1 worm cellular context compared by ENCODE assay signal in genomic region chrIII:11694506-11694947, ce11.
TF ChIP-seq lines count a peak whose summit lies in the region.

No protein-coding gene starts in this region.

TF ChIP-seq in whole organism, L4 larva, 104 proteins besides CTCF, POLR2A, EP300 and RAD21 (continued from another document):
- TF ChIP-seq lir-3 (tag; optimal IDR thresholded peaks at IDR 0.05; lab: Kevin White, UChicago) (no peak), pha-4 (GFP tag; IDR thresholded peaks at IDR 0.05; lab: Robert Waterston, UW) (peak; percentile 26; the same call in 1 of the 2 replicates), pha-4 (tag; optimal IDR thresholded peaks at IDR 0.05; lab: Kevin White, UChicago) (no peak), ceh-44 (GFP tag; IDR thresholded peaks at IDR 0.05; lab: Robert Waterston, UW) (no peak), lin-38 (GFP tag; IDR thresholded peaks at IDR 0.05; lab: Robert Waterston, UW) (no peak; the same call in none of the 2 replicates), spr-3 (GFP tag; optimal IDR thresholded peaks at IDR 0.05; lab: Kevin White, UChicago) (peak; percentile 21), gei-8 (GFP tag; optimal IDR thresholded peaks at IDR 0.05; lab: Kevin White, UChicago) (peak; percentile 64), Y75B8A.6 (GFP tag; IDR thresholded peaks at IDR 0.05; lab: Robert Waterston, UW) (peak; percentile 9; the same call in 1 of the 2 replicates), F26F4.8 (GFP tag; conservative IDR thresholded peaks at IDR 0.05; lab: Robert Waterston, UW) (0 out of 2 replicates have a peak, but pooled peaks have one; percentile 34), unc-62 (GFP tag; optimal IDR thresholded peaks at IDR 0.05 in 1 of 2; lab: Kevin White, UChicago) (peak in 1 of 2 experiments; percentile 24), unc-62 (tag; optimal IDR thresholded peaks at IDR 0.05; lab: Kevin White, UChicago) (no peak), saeg-2 (GFP tag; IDR thresholded peaks at IDR 0.05; lab: Robert Waterston, UW) (no peak), skn-1 (tag; optimal IDR thresholded peaks at IDR 0.05; lab: Kevin White, UChicago) (no peak), dmd-9 (GFP tag; IDR thresholded peaks at IDR 0.05; lab: Robert Waterston, UW) (0 out of 2 replicates have a peak, but pooled peaks have one; percentile 40), rbr-2 (tag; optimal IDR thresholded peaks at IDR 0.05; lab: Kevin White, UChicago) (no peak), egl-43 (GFP tag; IDR thresholded peaks at IDR 0.05; lab: Robert Waterston, UW) (0 out of 2 replicates have a peak, but pooled peaks have one; percentile 31), madf-5 (GFP tag; IDR thresholded peaks at IDR 0.05; lab: Robert Waterston, UW) (peak in 1 of 2 experiments; percentile 70; a peak in 1 of 4 replicates), aha-1 (tag; lab: Kevin White, UChicago) (peak; percentile 63), daf-16 (GFP tag; optimal IDR thresholded peaks at IDR 0.05; lab: Kevin White, UChicago) (no peak), daf-16 (tag; optimal IDR thresholded peaks at IDR 0.05; lab: Kevin White, UChicago) (peak; percentile 13), Y48G9A.11 (GFP tag; IDR thresholded peaks at IDR 0.05; lab: Robert Waterston, UW) (peak; percentile 67; the same call in 1 of the 2 replicates), T26A8.4 (GFP tag; IDR thresholded peaks at IDR 0.05; lab: Robert Waterston, UW) (peak; percentile 46), nhr-11 (tag; optimal IDR thresholded peaks at IDR 0.05; lab: Kevin White, UChicago) (no peak), aly-2 (tag; optimal IDR thresholded peaks at IDR 0.05; lab: Kevin White, UChicago) (no peak), nhr-42 (GFP tag; IDR thresholded peaks at IDR 0.05; lab: Robert Waterston, UW) (peak; percentile 48; the same call in 1 of the 2 replicates), lin-13 (GFP tag; optimal IDR thresholded peaks at IDR 0.05; lab: Kevin White, UChicago) (no peak)
